Worm (Caenorhabditis elegans): ENCODE data around the gene F54C4.4.

- TF ChIP-seq pax-3 (tag; optimal IDR thresholded peaks at IDR 0.05): no peak
- peak in 1 of 6 experiments; percentile 6 for TF ChIP-seq elt-3 (tag; optimal IDR thresholded peaks at IDR 0.05)
- TF ChIP-seq elt-2 (tag; optimal IDR thresholded peaks at IDR 0.05): no peak
- no peak for TF ChIP-seq hlh-17 (GFP tag; optimal IDR thresholded peaks at IDR 0.05; ENCODE audit: borderline replicate concordance)
- TF ChIP-seq mdl-1 (tag; optimal IDR thresholded peaks at IDR 0.05): peak in 1 of 2 experiments; percentile 26
- TF ChIP-seq unc-62 (GFP tag; optimal IDR thresholded peaks at IDR 0.05): no peak
- 0 out of 2 replicates have a peak, but pooled peaks have one; percentile 8 for TF ChIP-seq grh-1 (GFP tag; IDR thresholded peaks at IDR 0.05)
- TF ChIP-seq ztf-11 (tag; optimal IDR thresholded peaks at IDR 0.05): no peak
Observed at ce11 chrIII:94759-95330, 7.7 kb upstream of the F54C4.4 start, which contains the start of gene pat-4.
